Worm (Caenorhabditis elegans): ENCODE measurements around the gene B0198.3.

The B0198.3 gene

DNA sequence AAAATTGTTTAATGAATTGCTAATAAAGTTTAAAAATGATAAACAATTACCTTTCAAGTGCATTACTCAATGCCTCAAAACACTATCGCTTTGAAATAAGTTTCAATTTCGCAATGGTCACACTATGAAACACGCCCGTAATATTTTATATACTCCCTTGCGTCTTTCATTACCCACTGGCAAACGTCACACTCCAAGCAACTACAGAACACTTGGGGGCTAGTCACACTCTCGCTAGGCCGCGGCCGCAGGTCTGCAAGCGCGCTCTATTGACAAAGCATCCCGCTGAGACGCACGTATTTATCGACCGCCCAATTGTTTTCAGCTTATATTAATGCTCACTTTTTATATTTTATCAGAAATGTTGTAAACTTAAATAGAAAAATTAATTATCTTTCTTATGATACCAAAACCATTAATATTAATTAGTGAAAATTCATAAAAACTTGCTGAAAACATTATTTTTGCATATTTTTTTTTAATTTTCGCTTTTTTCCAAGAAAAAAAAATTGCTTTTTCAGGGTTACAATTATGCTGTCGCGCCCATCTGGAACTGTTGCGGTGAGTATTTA lies 38.9 kb downstream of the B0198.3 start, which contains the start of the genes nmat-1 and ucr-2.1 (continued):
- TF ChIP-seq snpc-4 (tag; optimal IDR thresholded peaks at IDR 0.05) (no peak), dmd-4 (tag; optimal IDR thresholded peaks at IDR 0.05) (no peak), lin-13 (GFP tag; optimal IDR thresholded peaks at IDR 0.05) (peak; percentile 72), ZK546.5 (tag; optimal IDR thresholded peaks at IDR 0.05) (no peak), nhr-25 (tag; optimal IDR thresholded peaks at IDR 0.05) (peak; percentile 75)

DNA sequence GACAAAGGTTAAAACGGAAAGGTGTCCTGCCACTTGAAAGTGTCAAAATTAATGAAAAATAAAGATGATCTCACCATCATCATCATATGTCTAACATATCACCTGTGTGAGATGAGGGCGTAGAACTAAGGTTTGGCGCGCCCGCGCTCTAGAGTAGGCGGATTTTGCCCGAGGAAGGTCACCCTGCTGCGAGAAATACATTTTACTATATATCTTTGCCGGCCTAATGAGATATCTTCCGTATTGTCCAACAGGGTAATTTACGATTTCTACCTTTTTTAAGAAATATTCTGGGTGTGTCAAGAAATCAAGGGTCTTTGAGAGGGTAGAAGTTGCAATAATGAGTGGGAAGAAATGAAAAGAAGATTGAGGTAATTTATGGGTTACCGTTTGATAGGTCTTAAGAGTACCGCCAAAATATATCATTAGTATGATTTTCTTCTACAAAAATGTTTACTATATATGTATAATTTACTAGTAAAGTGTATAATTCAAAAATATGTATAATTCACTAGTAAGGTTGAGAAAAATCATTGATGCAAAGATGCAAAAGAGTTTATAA lies 48.9 kb downstream of the B0198.3 start:
- TF ChIP-seq ZK546.5 (tag; optimal IDR thresholded peaks at IDR 0.05) (no peak), sma-9 (GFP tag; optimal IDR thresholded peaks at IDR 0.05) (peak; percentile 20), sma-9 (tag; optimal IDR thresholded peaks at IDR 0.05) (no peak), sma-3 (GFP tag; optimal IDR thresholded peaks at IDR 0.05) (peak; percentile 24)

DNA sequence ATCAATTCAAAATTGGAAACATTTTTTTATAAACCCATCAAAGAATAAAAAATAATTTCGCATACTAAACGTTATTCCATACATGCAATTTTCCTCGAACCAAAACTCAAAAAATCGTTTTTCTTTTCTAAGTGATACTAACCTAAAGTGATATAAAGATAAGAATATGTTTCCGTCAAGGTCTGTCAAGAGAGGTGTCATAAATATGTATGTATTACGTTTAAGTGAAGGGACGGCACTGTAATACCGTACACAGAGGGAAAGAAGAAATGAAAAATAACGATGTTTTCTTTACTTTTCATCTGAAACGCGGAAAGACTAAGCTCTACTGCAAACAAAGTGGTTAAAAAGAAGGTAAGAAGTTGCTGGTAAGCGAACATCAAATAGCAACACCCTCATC lies 50.4 kb downstream of the B0198.3 start:
- TF ChIP-seq fos-1 (tag; optimal IDR thresholded peaks at IDR 0.05) (peak; percentile 19), egl-27 (tag; optimal IDR thresholded peaks at IDR 0.05) (no peak)

DNA sequence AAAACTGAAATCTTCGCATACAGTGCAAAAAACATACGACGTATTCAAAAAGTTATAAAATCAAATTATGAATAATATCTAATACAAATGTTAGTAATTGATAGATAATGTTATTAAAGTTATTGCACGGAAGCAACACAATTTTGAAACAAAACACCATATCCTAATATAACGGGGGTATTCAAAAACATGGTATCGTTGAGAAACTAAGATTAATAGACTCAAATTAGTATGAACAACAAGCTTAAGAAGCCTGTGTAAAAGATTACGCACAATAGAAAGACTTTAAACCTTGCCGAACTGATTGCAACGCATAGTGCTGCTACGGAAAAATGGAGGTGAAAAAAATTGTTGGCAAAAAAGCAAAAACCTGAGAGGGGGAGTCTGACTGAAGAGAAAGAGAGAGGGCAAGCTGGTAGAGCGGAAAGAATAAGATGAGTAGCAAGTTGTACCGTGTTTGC lies 51.3 kb downstream of the B0198.3 start, which contains the start of gene sma-5:
Gene sma-5, minus strand, starts transcription at position 51 of the 461 bp plus-strand sequence.
- TF ChIP-seq C34F6.9 (tag; optimal IDR thresholded peaks at IDR 0.05) = no peak
- no peak for TF ChIP-seq lin-39 (tag; optimal IDR thresholded peaks at IDR 0.05)
- no peak for TF ChIP-seq nhr-25 (tag; optimal IDR thresholded peaks at IDR 0.05)
- no peak for TF ChIP-seq dmd-4 (tag; optimal IDR thresholded peaks at IDR 0.05)
- TF ChIP-seq mbf-1 (tag; optimal IDR thresholded peaks at IDR 0.05) = no peak
- TF ChIP-seq ztf-4 (tag; optimal IDR thresholded peaks at IDR 0.05) = no peak
- TF ChIP-seq crh-2 (tag; optimal IDR thresholded peaks at IDR 0.05) = no peak
- no peak for TF ChIP-seq peb-1 (tag; optimal IDR thresholded peaks at IDR 0.05)
- no peak for TF ChIP-seq nhr-10 (tag; optimal IDR thresholded peaks at IDR 0.05)
- TF ChIP-seq lsy-2 (tag; optimal IDR thresholded peaks at IDR 0.05) = no peak
- TF ChIP-seq nhr-11 (tag; optimal IDR thresholded peaks at IDR 0.05) = no peak

DNA sequence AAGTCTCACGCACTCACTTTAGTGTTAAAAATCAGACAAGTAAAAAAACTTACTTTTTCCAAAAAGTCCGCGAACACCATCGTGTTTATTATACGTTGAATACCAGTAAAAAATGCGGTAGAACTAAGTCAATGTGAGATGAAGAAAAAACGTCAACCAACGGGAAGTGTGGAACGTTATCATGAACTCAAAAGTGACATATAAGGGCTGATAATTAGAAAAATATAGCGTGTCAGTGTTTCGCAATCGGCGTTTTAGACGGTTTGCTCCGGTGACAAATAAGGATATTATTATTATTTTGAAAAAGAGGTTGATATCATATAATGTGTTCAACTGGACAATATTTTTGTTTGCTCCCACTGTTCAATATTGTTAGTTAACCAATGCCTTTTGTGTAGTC lies 51.9 kb downstream of the B0198.3 start:
- TF ChIP-seq fos-1 (tag; optimal IDR thresholded peaks at IDR 0.05) (peak; percentile 65), nhr-77 (tag; optimal IDR thresholded peaks at IDR 0.05) (no peak)

DNA sequence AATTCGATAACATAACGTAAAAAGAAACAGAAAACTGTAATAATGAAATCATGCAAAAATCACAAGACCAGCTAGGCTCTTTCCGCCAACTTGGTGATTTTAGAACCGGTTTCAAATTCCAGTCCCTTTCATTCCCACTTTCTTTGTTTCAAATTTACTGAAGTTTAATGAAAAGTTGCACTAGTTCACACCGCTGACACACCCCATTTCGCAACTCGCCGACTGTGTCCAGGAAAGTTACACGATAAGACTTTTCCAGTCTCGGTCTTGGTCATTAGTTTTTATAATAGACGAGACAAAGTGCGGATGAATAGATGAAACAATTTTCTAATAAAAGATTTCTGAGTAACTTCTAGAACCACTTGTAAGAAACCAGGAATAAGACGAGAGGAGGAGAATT lies 52.9 kb downstream of the B0198.3 start:
- TF ChIP-seq sma-9 (GFP tag; optimal IDR thresholded peaks at IDR 0.05) (peak; percentile 21), sma-9 (tag; optimal IDR thresholded peaks at IDR 0.05) (no peak), ztf-4 (tag; optimal IDR thresholded peaks at IDR 0.05) (no peak), elt-1 (tag; optimal IDR thresholded peaks at IDR 0.05) (no peak), fos-1 (tag; optimal IDR thresholded peaks at IDR 0.05) (peak; percentile 73), crh-2 (tag; optimal IDR thresholded peaks at IDR 0.05) (no peak), lin-39 (tag; optimal IDR thresholded peaks at IDR 0.05) (no peak), nhr-6 (tag; optimal IDR thresholded peaks at IDR 0.05) (no peak), F13H6.1 (tag; optimal IDR thresholded peaks at IDR 0.05) (no peak), nhr-23 (tag; optimal IDR thresholded peaks at IDR 0.05) (no peak), R02D3.7 (tag; optimal IDR thresholded peaks at IDR 0.05) (no peak), ceh-16 (tag; optimal IDR thresholded peaks at IDR 0.05) (no peak), unc-39 (tag; optimal IDR thresholded peaks at IDR 0.05) (no peak), nhr-237 (tag; optimal IDR thresholded peaks at IDR 0.05) (no peak), unc-55 (GFP tag; optimal IDR thresholded peaks at IDR 0.05) (no peak)

DNA sequence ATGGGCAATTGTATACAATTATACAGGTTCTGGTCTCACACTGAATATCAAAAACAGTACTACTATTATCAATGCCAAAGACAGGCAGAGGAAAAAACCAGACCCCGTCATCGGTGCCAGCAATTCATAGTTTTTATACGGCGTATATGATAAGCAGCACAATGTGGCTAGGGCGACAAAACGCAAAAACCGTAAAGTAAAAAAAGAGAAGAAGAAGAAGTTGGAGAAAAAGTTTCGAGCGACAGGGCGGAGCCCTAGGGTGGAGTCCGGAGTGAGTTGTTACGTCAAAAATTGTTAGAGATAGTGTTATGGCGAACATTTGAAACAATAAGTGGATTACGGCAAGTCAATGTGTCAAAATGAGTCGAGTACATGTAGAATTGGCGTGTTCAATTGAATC lies 55.3 kb downstream of the B0198.3 start:
- TF ChIP-seq fos-1 (tag; optimal IDR thresholded peaks at IDR 0.05) (peak; percentile 67), sem-4 (tag; optimal IDR thresholded peaks at IDR 0.05) (no peak)
